Worm (Caenorhabditis elegans) whole organism, young adult: ENCODE results near the gene T07A5.1.

Experiments used
- T07F8.4 ChIP-seq: sonication (generic microtip); optimal IDR thresholded peaks from 2 replicates; lab custom pipeline; 2016; ENCODE audit warnings: mild to moderate bottlenecking, missing genetic modification characterization, moderate library complexity, missing compliant biosample characterization
- let-607 ChIP-seq, 2 experiments: fragments of 200-800 bp in 1 of 2; sonication (Bioruptor generic) in 1 of 2; sonication (generic microtip) in 1 of 2; optimal IDR thresholded peaks; 2 replicates each; lab custom pipeline; 2016 to 2018; ENCODE audit warnings: mild to moderate bottlenecking in 2 of 2, missing compliant biosample characterization in 2 of 2, missing genetic modification characterization in 2 of 2, moderate library complexity in 2 of 2, missing genotype in 1 of 2

Gene T07A5.1

ce11 chrIII:10254583-10254982 lies 51.4 kb downstream of the T07A5.1 start, which contains the start of gene R01H10.4:
Gene R01H10.4, plus strand, starts transcription at chrIII:10254818.
- TF ChIP-seq T07F8.4 (tag; lab: Kevin White, UChicago) (no peak), let-607 (tag; optimal IDR thresholded peaks at IDR 0.05; lab: Kevin White, UChicago) (no peak)
